Fruit fly (Drosophila melanogaster): ENCODE data around the gene CG15385.

CG15385 gene

dm6 chr2L:2189100-2189499, 23.3 kb downstream of the CG15385 start (continued):
- TF ChIP-seq vnd (GFP tag; IDR thresholded peaks at IDR 0.05; ENCODE audit: partially characterized antibody) (no peak), Dfd (GFP tag; optimal IDR thresholded peaks at IDR 0.05) (no peak), CG7372 (GFP tag; IDR thresholded peaks at IDR 0.05) (peak; percentile 23; the same call in 1 of the 2 replicates), CG17361 (GFP tag; IDR thresholded peaks at IDR 0.05) (peak; percentile 62; the same call in 2 of the 3 replicates), z (GFP tag; IDR thresholded peaks at IDR 0.05) (no peak), dm (GFP tag; optimal IDR thresholded peaks at IDR 0.05) (peak; percentile 17), TFAM (GFP tag; optimal IDR thresholded peaks at IDR 0.05) (no peak), pan (optimal IDR thresholded peaks at IDR 0.05) (no peak), pan (GFP tag; optimal IDR thresholded peaks at IDR 0.05 in 1 of 2, IDR thresholded peaks at IDR 0.05 in 1 of 2) (peak in 1 of 2 experiments; percentile 62), Hr78 (GFP tag; optimal IDR thresholded peaks at IDR 0.05) (peak in 1 of 2 experiments; percentile 15), CG32767 (GFP tag; IDR thresholded peaks at IDR 0.05) (no peak), CG16813 (GFP tag; IDR thresholded peaks at IDR 0.05; ENCODE audit: partially characterized antibody) (no peak), ash1 (GFP tag; optimal IDR thresholded peaks at IDR 0.05) (no peak), CG14860 (GFP tag; IDR thresholded peaks at IDR 0.05; ENCODE audit: partially characterized antibody) (no peak), twi (tag; optimal IDR thresholded peaks at IDR 0.05) (peak; percentile 70), her (GFP tag; optimal IDR thresholded peaks at IDR 0.05) (peak; percentile 1), cad (GFP tag; optimal IDR thresholded peaks at IDR 0.05) (no peak), crc (GFP tag; optimal IDR thresholded peaks at IDR 0.05) (peak; percentile 6), Dll (GFP tag; IDR thresholded peaks at IDR 0.05; ENCODE audit: partially characterized antibody) (no peak), row (GFP tag; IDR thresholded peaks at IDR 0.05) (peak; percentile 70), otp (GFP tag; IDR thresholded peaks at IDR 0.05) (peak; percentile 70; the same call in 2 of the 3 replicates), ranshi (GFP tag; IDR thresholded peaks at IDR 0.05) (peak; percentile 73; the same call in 1 of the 2 replicates), Taf1 (GFP tag; IDR thresholded peaks at IDR 0.05) (no peak), Elba2 (GFP tag; optimal IDR thresholded peaks at IDR 0.05) (no peak), Spps (tag; optimal IDR thresholded peaks at IDR 0.05) (peak; percentile 89), CG10979 (tag; optimal IDR thresholded peaks at IDR 0.05) (peak; percentile 91), Dbx (GFP tag; IDR thresholded peaks at IDR 0.05) (no peak), tap (tag; optimal IDR thresholded peaks at IDR 0.05) (peak; percentile 4), CG18599 (GFP tag; optimal IDR thresholded peaks at IDR 0.05) (no peak), CG6854 (GFP tag; optimal IDR thresholded peaks at IDR 0.05) (no peak), Mes4 (GFP tag; optimal IDR thresholded peaks at IDR 0.05) (peak; percentile 75), CG4820 (GFP tag; optimal IDR thresholded peaks at IDR 0.05) (peak; percentile 81), zfh2 (GFP tag; optimal IDR thresholded peaks at IDR 0.05) (no peak), Xbp1 (GFP tag; optimal IDR thresholded peaks at IDR 0.05) (peak; percentile 67), Chrac-16 (GFP tag; optimal IDR thresholded peaks at IDR 0.05) (peak; percentile 79), CG11093 (GFP tag; IDR thresholded peaks at IDR 0.05) (0 out of 3 replicates have a peak, but pooled peaks have one; percentile 39), CG12769 (tag; optimal IDR thresholded peaks at IDR 0.05) (no peak), Rfx (GFP tag; IDR thresholded peaks at IDR 0.05) (no peak), esg (GFP tag; conservative IDR thresholded peaks at IDR 0.05) (peak; percentile 40; the same call in 1 of the 2 replicates), pros (GFP tag; optimal IDR thresholded peaks at IDR 0.05) (no peak), oc (tag; optimal IDR thresholded peaks at IDR 0.05) (peak; percentile 59), slbo (GFP tag; IDR thresholded peaks at IDR 0.05) (no peak), CG2116 (GFP tag; optimal IDR thresholded peaks at IDR 0.05) (peak; percentile 21), dati (GFP tag; IDR thresholded peaks at IDR 0.05) (no peak), CG6272 (GFP tag; IDR thresholded peaks at IDR 0.05) (no peak), CG10274 (GFP tag; optimal IDR thresholded peaks at IDR 0.05) (no peak), yki (optimal IDR thresholded peaks at IDR 0.05) (no peak), Med (GFP tag) (peak; percentile 92), fd96Cb (tag; optimal IDR thresholded peaks at IDR 0.05) (peak; percentile 76), sens-2 (GFP tag; IDR thresholded peaks at IDR 0.05) (peak; percentile 70), Max (GFP tag; optimal IDR thresholded peaks at IDR 0.05) (peak; percentile 35), Sry-δ (GFP tag; optimal IDR thresholded peaks at IDR 0.05) (peak; percentile 15)
